Worm (Caenorhabditis elegans) whole organism, L4 larva: ENCODE measurements around the gene ZC190.6.

Experiments
- T20F7.1 ChIP-seq: fragments of 200-800 bp; sonication (Bioruptor generic); optimal IDR thresholded peaks from 2 replicates; lab custom pipeline; 2018; ENCODE audit warnings: mild to moderate bottlenecking, missing genetic modification characterization, missing compliant biosample characterization
- Y48G9A.11 ChIP-seq: fragments of 200-800 bp; sonication (Bioruptor generic); IDR thresholded peaks from 2 replicates; pipeline ENCODE4 v1.3.6; 2022; ENCODE audit warnings: missing genetic modification reagents, missing genetic modification characterization, missing compliant biosample characterization
- Y5F2A.4 ChIP-seq: fragments of 200-800 bp; sonication (Bioruptor generic); optimal IDR thresholded peaks from 2 replicates; lab custom pipeline; 2018; ENCODE audit warnings: mild to moderate bottlenecking, missing genetic modification characterization, missing compliant biosample characterization
- cey-2 ChIP-seq: sonication (generic microtip); optimal IDR thresholded peaks from 3 replicates; lab custom pipeline; 2017; ENCODE audit warnings: missing genetic modification characterization, mild to moderate bottlenecking, missing compliant biosample characterization, antibody characterized with exemption, borderline replicate concordance; ENCODE audit not compliant: insufficient read depth
- daf-12 ChIP-seq: fragments of 150-350 bp; optimal IDR thresholded peaks from 2 replicates; lab custom pipeline; 2014; ENCODE audit warnings: missing biosample characterization, missing genetic modification reagents, missing genetic modification characterization
- daf-19 ChIP-seq: fragments of 200-800 bp; sonication (Bioruptor generic); conservative IDR thresholded peaks from 2 replicates; pipeline ENCODE4 v1.3.6; 2022; ENCODE audit warnings: missing genetic modification characterization, missing compliant biosample characterization
- daf-8 ChIP-seq: fragments of 200-800 bp; sonication (Bioruptor generic); IDR thresholded peaks from 2 replicates; pipeline ENCODE4 v1.3.6; 2022; ENCODE audit warnings: missing genetic modification characterization, missing compliant biosample characterization
- dmd-6 ChIP-seq: fragments of 200-800 bp; sonication (Bioruptor generic); IDR thresholded peaks from 2 replicates; pipeline ENCODE4 v1.3.6; 2022; ENCODE audit warnings: missing genetic modification reagents, missing genetic modification characterization, missing compliant biosample characterization
- dmd-8 ChIP-seq: fragments of 200-800 bp; sonication (Bioruptor generic); IDR thresholded peaks from 2 replicates; pipeline ENCODE4 v1.3.6; 2022; ENCODE audit warnings: missing genetic modification characterization, missing compliant biosample characterization
- duxl-1 ChIP-seq: sonication (generic microtip); optimal IDR thresholded peaks from 2 replicates; lab custom pipeline; 2016; ENCODE audit warnings: mild to moderate bottlenecking, missing genetic modification characterization, moderate library complexity, missing compliant biosample characterization; ENCODE audit not compliant: poor library complexity
- egl-27 ChIP-seq: sonication (generic microtip); optimal IDR thresholded peaks from 3 replicates; lab custom pipeline; 2017; ENCODE audit warnings: missing biosample characterization, missing genetic modification reagents, missing genetic modification characterization
- egl-43 ChIP-seq: fragments of 200-800 bp; sonication (Bioruptor generic); IDR thresholded peaks from 2 replicates; pipeline ENCODE4 v1.3.6; 2022; ENCODE audit warnings: missing genetic modification reagents, missing genetic modification characterization, missing compliant biosample characterization
- fos-1 ChIP-seq: fragments of 150-350 bp; optimal IDR thresholded peaks from 2 replicates; lab custom pipeline; 2014; ENCODE audit warnings: missing biosample characterization, missing genetic modification characterization
- gei-8 ChIP-seq: fragments of 200-800 bp; sonication (Bioruptor generic); optimal IDR thresholded peaks from 2 replicates; lab custom pipeline; 2018; ENCODE audit warnings: mild to moderate bottlenecking, missing genetic modification characterization, missing compliant biosample characterization
- hif-1 ChIP-seq, 2 experiments: sonication (generic microtip); optimal IDR thresholded peaks; 2 replicates each; lab custom pipeline; 2016 to 2017; ENCODE audit warnings: missing compliant biosample characterization in 2 of 2, missing genetic modification characterization in 2 of 2, missing genetic modification reagents in 2 of 2, missing genotype in 2 of 2, mild to moderate bottlenecking in 1 of 2
- hlh-11 ChIP-seq: fragments of 200-800 bp; sonication (Bioruptor generic); optimal IDR thresholded peaks from 2 replicates; lab custom pipeline; 2018; ENCODE audit warnings: mild to moderate bottlenecking, missing genetic modification characterization, missing compliant biosample characterization
- hlh-30 ChIP-seq: sonication (generic microtip); optimal IDR thresholded peaks from 2 replicates; lab custom pipeline; 2017; ENCODE audit warnings: antibody characterized with exemption, mild to moderate bottlenecking, missing genetic modification characterization, missing compliant biosample characterization; ENCODE audit not compliant: insufficient read depth
- hmg-1.1 ChIP-seq: fragments of 200-800 bp; sonication (Bioruptor generic); IDR thresholded peaks from 2 replicates; pipeline ENCODE4 v1.3.6; 2022; ENCODE audit warnings: missing genetic modification reagents, missing genetic modification characterization, missing compliant biosample characterization
- jun-1 ChIP-seq: fragments of 150-350 bp; optimal IDR thresholded peaks from 2 replicates; lab custom pipeline; 2014; ENCODE audit warnings: missing biosample characterization, missing genetic modification reagents, missing genetic modification characterization
- lin-15B ChIP-seq: fragments of 150-350 bp; sonication (generic microtip); optimal IDR thresholded peaks from 3 replicates; lab custom pipeline; 2014; ENCODE audit warnings: missing biosample characterization, missing genetic modification characterization
- lin-29 ChIP-seq: fragments of 200-800 bp; sonication (Bioruptor generic); IDR thresholded peaks from 2 replicates; pipeline ENCODE4 v1.3.6; 2022; ENCODE audit warnings: missing genetic modification reagents, missing genetic modification characterization, missing compliant biosample characterization
- lsy-2 ChIP-seq, 2 experiments: fragments of 150-350 bp in 1 of 2; sonication (generic microtip) in 1 of 2; optimal IDR thresholded peaks; 2 replicates each; lab custom pipeline; 2014 to 2017; ENCODE audit warnings: missing biosample characterization in 2 of 2, missing genetic modification characterization in 2 of 2
- mdl-1 ChIP-seq, 2 experiments: fragments of 150-350 bp in 1 of 2; sonication (generic microtip) in 1 of 2; optimal IDR thresholded peaks; 2 replicates each; lab custom pipeline; 2014 to 2017; ENCODE audit warnings: missing biosample characterization in 2 of 2, missing genetic modification characterization in 2 of 2
- mep-1 ChIP-seq: fragments of 150-350 bp; sonication (generic microtip); optimal IDR thresholded peaks from 3 replicates; lab custom pipeline; 2014; ENCODE audit warnings: missing biosample characterization, missing genetic modification characterization
- mes-2 ChIP-seq: sonication (generic microtip); optimal IDR thresholded peaks from 2 replicates; lab custom pipeline; 2016; ENCODE audit warnings: missing genotype, mild to moderate bottlenecking, missing genetic modification characterization, missing compliant biosample characterization; ENCODE audit not compliant: poor library complexity, severe bottlenecking
- nhr-10 ChIP-seq: fragments of 150-350 bp; optimal IDR thresholded peaks from 2 replicates; lab custom pipeline; 2014; ENCODE audit warnings: missing biosample characterization, missing genetic modification characterization
- nhr-111 ChIP-seq: fragments of 200-800 bp; sonication (Bioruptor generic); optimal IDR thresholded peaks from 2 replicates; lab custom pipeline; 2018; ENCODE audit warnings: mild to moderate bottlenecking, missing genetic modification characterization, missing compliant biosample characterization
- nhr-237 ChIP-seq: sonication (generic microtip); optimal IDR thresholded peaks from 2 replicates; lab custom pipeline; 2017; ENCODE audit warnings: missing biosample characterization, missing genetic modification characterization
- nhr-41 ChIP-seq: fragments of 200-800 bp; sonication (Bioruptor generic); IDR thresholded peaks from 2 replicates; pipeline ENCODE4 v1.3.6; 2022; ENCODE audit warnings: missing genetic modification reagents, missing genetic modification characterization, missing compliant biosample characterization
- nhr-48 ChIP-seq: sonication (generic microtip); optimal IDR thresholded peaks from 2 replicates; lab custom pipeline; 2016; ENCODE audit warnings: mild to moderate bottlenecking, missing genetic modification characterization, missing compliant biosample characterization
- nhr-6 ChIP-seq: fragments of 150-350 bp; optimal IDR thresholded peaks from 2 replicates; lab custom pipeline; 2014; ENCODE audit warnings: missing biosample characterization, missing genetic modification characterization
- rbr-2 ChIP-seq: sonication (generic microtip); optimal IDR thresholded peaks from 2 replicates; lab custom pipeline; 2016; ENCODE audit warnings: missing genotype, missing genetic modification characterization, missing compliant biosample characterization
- saeg-2 ChIP-seq: fragments of 200-800 bp; sonication (Bioruptor generic); IDR thresholded peaks from 2 replicates; pipeline ENCODE4 v1.3.6; 2022; ENCODE audit warnings: missing genetic modification reagents, missing genetic modification characterization, missing compliant biosample characterization
- set-16 ChIP-seq: fragments of 200-800 bp; sonication (Bioruptor generic); IDR thresholded peaks from 2 replicates; pipeline ENCODE4 v1.3.6; 2022; ENCODE audit warnings: missing genetic modification reagents, missing genetic modification characterization, missing compliant biosample characterization
- snpc-1.2 ChIP-seq: fragments of 200-800 bp; sonication (Bioruptor generic); IDR thresholded peaks from 2 replicates; pipeline ENCODE4 v1.3.6; 2022; ENCODE audit warnings: missing genetic modification reagents, missing genetic modification characterization, missing compliant biosample characterization
- tra-1 ChIP-seq: fragments of 200-800 bp; sonication (Bioruptor generic); IDR thresholded peaks from 2 replicates; pipeline ENCODE4 v1.3.6; 2022; ENCODE audit warnings: missing genetic modification reagents, missing genetic modification characterization, missing compliant biosample characterization
- unc-130 ChIP-seq: sonication (generic microtip); optimal IDR thresholded peaks from 2 replicates; lab custom pipeline; 2016; ENCODE audit warnings: missing genetic modification reagents, missing genetic modification characterization, missing compliant biosample characterization
- unc-62 ChIP-seq, 3 experiments: fragments of 150-350 bp in 1 of 3; sonication (generic microtip); optimal IDR thresholded peaks in 2 of 3; peaks in 1 of 3; 1 replicate in 1 of 3; 2 replicates in 2 of 3; lab custom pipeline; 2014 to 2017; ENCODE audit warnings: missing biosample characterization in 3 of 3, missing genetic modification characterization in 3 of 3, missing genetic modification reagents in 3 of 3, missing genotype in 1 of 3
- zag-1 ChIP-seq: fragments of 150-350 bp; optimal IDR thresholded peaks from 2 replicates; lab custom pipeline; 2014; ENCODE audit warnings: missing biosample characterization, missing genetic modification characterization
- zfp-3 ChIP-seq: fragments of 200-800 bp; sonication (Bioruptor generic); conservative IDR thresholded peaks from 2 replicates; pipeline ENCODE4 v1.3.6; 2022; ENCODE audit warnings: missing genetic modification reagents, missing genetic modification characterization, missing compliant biosample characterization

The ZC190.6 gene

DNA sequence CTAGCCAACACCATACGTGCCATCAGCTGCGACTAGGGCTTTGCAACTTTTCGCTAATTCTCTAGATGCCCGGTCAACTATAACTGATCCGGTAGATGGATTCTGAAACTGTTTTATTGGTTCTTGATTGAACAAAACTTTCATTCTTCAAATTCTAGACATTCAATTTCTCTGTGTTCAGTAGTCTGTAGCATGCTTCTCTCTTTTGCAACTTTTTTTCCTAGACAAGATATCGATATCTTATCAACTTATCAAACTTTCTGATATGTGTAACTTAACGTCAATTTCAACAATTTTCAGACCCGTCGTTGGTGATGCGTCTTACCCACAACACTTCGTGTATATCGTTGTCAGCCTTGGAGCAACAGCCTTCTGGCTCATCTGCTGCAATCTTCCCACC is 11.3 kb downstream of the ZC190.6 start, which contains the start of gene ZC190.4:
ZC190.4 (plus strand) TSS at position 301 of the 400 bp plus-strand sequence.
- TF ChIP-seq snpc-1.2 (GFP tag; lab: Robert Waterston, UW) (no peak), dmd-6 (GFP tag; lab: Robert Waterston, UW) (0 out of 2 replicates have a peak, but pooled peaks have one; percentile 9)

DNA sequence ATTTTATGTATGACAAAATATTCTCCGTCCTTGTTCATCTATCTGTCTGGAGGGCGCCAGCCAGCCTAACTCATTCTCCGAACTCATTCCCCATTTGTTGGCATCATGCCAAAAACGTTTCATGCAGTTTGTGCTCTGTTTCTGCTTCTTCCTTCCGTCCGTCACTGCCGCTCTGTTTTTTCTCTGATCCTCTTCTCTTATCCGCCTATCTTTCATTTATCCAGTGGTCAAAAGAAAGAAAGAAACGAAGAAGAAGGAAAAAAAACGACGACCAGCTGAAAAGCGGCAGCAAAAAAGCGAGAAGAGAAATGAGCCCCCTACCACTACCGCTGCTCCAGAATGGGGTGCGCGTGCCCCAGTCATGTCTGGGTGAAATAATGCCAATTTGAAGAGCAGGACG is 14.1 kb downstream of the ZC190.6 start:
- TF ChIP-seq Y48G9A.11 (GFP tag; lab: Robert Waterston, UW), result no peak
- no peak for TF ChIP-seq tra-1 (GFP tag; lab: Robert Waterston, UW)
- TF ChIP-seq cey-2, result no peak
- peak; percentile 40 for TF ChIP-seq set-16 (GFP tag; lab: Robert Waterston, UW)
- TF ChIP-seq unc-62 (GFP tag; optimal IDR thresholded peaks at IDR 0.05 in 1 of 2; lab: Kevin White, UChicago), result peak in 1 of 2 experiments; percentile 96
- no peak for TF ChIP-seq unc-62 (tag; optimal IDR thresholded peaks at IDR 0.05; lab: Kevin White, UChicago)
- TF ChIP-seq hif-1 (tag; optimal IDR thresholded peaks at IDR 0.05; lab: Kevin White, UChicago), result peak in 1 of 2 experiments; percentile 4
- TF ChIP-seq nhr-111 (GFP tag; lab: Kevin White, UChicago), result no peak
- TF ChIP-seq zag-1 (tag; lab: Kevin White, UChicago), result no peak
- TF ChIP-seq nhr-237 (tag; lab: Kevin White, UChicago), result no peak
- TF ChIP-seq hmg-1.1 (GFP tag; lab: Robert Waterston, UW), result peak; percentile 46; the same call in 1 of the 2 replicates
- TF ChIP-seq daf-8 (GFP tag; lab: Robert Waterston, UW), result no peak
- TF ChIP-seq daf-12 (tag; lab: Kevin White, UChicago), result no peak
- TF ChIP-seq mes-2 (tag; lab: Kevin White, UChicago), result peak; percentile 10
- no peak for TF ChIP-seq dmd-8 (GFP tag; lab: Robert Waterston, UW)
- no peak for TF ChIP-seq T20F7.1 (GFP tag; lab: Kevin White, UChicago)
- TF ChIP-seq Y5F2A.4 (GFP tag; lab: Kevin White, UChicago), result no peak
- TF ChIP-seq lsy-2 (tag; optimal IDR thresholded peaks at IDR 0.05; lab: Kevin White, UChicago), result peak in 1 of 2 experiments; percentile 28
- TF ChIP-seq nhr-6 (tag; lab: Kevin White, UChicago), result no peak
- no peak for TF ChIP-seq fos-1 (tag; lab: Kevin White, UChicago)
- no peak for TF ChIP-seq jun-1 (tag; lab: Kevin White, UChicago)
- no peak for TF ChIP-seq gei-8 (GFP tag; lab: Kevin White, UChicago)
- no peak for TF ChIP-seq daf-19 (GFP tag; lab: Robert Waterston, UW)
- peak; percentile 10 for TF ChIP-seq nhr-48 (tag; lab: Kevin White, UChicago)
- no peak for TF ChIP-seq unc-130 (GFP tag; lab: Kevin White, UChicago)
- TF ChIP-seq lin-29 (GFP tag; lab: Robert Waterston, UW), result no peak
- TF ChIP-seq dmd-6 (GFP tag; lab: Robert Waterston, UW), result no peak
- peak; percentile 8 for TF ChIP-seq rbr-2 (tag; lab: Kevin White, UChicago)
- TF ChIP-seq hlh-11, result peak; percentile 45
- TF ChIP-seq mep-1 (tag; lab: Kevin White, UChicago), result peak; percentile 17
- TF ChIP-seq egl-27 (tag; lab: Kevin White, UChicago), result no peak
- TF ChIP-seq egl-43 (GFP tag; lab: Robert Waterston, UW), result 0 out of 2 replicates have a peak, but pooled peaks have one; percentile 45
- peak; percentile 3 for TF ChIP-seq duxl-1 (tag; lab: Kevin White, UChicago)
- no peak for TF ChIP-seq lin-15B (tag; lab: Kevin White, UChicago)
- peak in 1 of 2 experiments; percentile 54 for TF ChIP-seq mdl-1 (tag; optimal IDR thresholded peaks at IDR 0.05; lab: Kevin White, UChicago)
- no peak for TF ChIP-seq saeg-2 (GFP tag; lab: Robert Waterston, UW)
- peak; percentile 62 for TF ChIP-seq hlh-30 (tag; lab: Kevin White, UChicago)
- TF ChIP-seq nhr-41 (GFP tag; lab: Robert Waterston, UW), result no peak
- TF ChIP-seq nhr-10 (tag; lab: Kevin White, UChicago), result no peak
- no peak for TF ChIP-seq zfp-3 (GFP tag; lab: Robert Waterston, UW)
